Fruit fly (Drosophila melanogaster) whole organism, embryonic: ENCODE measurements around the gene CG31141.

ENCODE experiments used
- Antp ChIP-seq: fragments of 200-800 bp; sonication (Bioruptor generic); optimal IDR thresholded peaks from 3 replicates; lab custom pipeline; 2016; ENCODE audit warnings: missing biosample characterization, missing genetic modification characterization
- Asciz ChIP-seq: fragments of 200-800 bp; sonication (Bioruptor generic); optimal IDR thresholded peaks from 2 replicates; lab custom pipeline; 2017; ENCODE audit warnings: missing biosample characterization, mild to moderate bottlenecking, missing genetic modification characterization, missing genetic modification reagents
- Atf-2 ChIP-seq: fragments of 200-800 bp; sonication (Bioruptor generic); optimal IDR thresholded peaks from 2 replicates; lab custom pipeline; 2016; ENCODE audit warnings: missing biosample characterization, missing genetic modification characterization
- Blimp-1 ChIP-seq: fragments of 200-800 bp; sonication (Bioruptor generic); optimal IDR thresholded peaks from 3 replicates; lab custom pipeline; 2018; ENCODE audit warnings: missing biosample characterization, missing genetic modification characterization, mild to moderate bottlenecking, moderate library complexity, missing genetic modification reagents
- Bteb2 ChIP-seq: fragments of 200-800 bp; sonication (Bioruptor generic); optimal IDR thresholded peaks from 2 replicates; lab custom pipeline; 2016; ENCODE audit warnings: missing biosample characterization, missing genetic modification characterization
- CG10431 ChIP-seq: fragments of 200-800 bp; sonication (Bioruptor generic); optimal IDR thresholded peaks from 3 replicates; lab custom pipeline; 2018; ENCODE audit warnings: missing biosample characterization, mild to moderate bottlenecking, missing genetic modification characterization
- CG10462 ChIP-seq: fragments of 200-800 bp; sonication (Bioruptor generic); optimal IDR thresholded peaks from 2 replicates; lab custom pipeline; 2016; ENCODE audit warnings: missing biosample characterization, missing genetic modification characterization
- CG12071 ChIP-seq: fragments of 200-800 bp; sonication (Bioruptor generic); optimal IDR thresholded peaks from 3 replicates; lab custom pipeline; 2018; ENCODE audit warnings: missing biosample characterization, mild to moderate bottlenecking, missing genetic modification characterization
- CG12769 ChIP-seq: fragments of 200-800 bp; sonication (Bioruptor generic); optimal IDR thresholded peaks from 2 replicates; lab custom pipeline; 2019; ENCODE audit warnings: missing biosample characterization, mild to moderate bottlenecking, missing genetic modification characterization, moderate library complexity
- CG14050 ChIP-seq: fragments of 200-800 bp; sonication (Bioruptor generic); IDR thresholded peaks from 3 replicates; pipeline ENCODE4 v1.3.6; 2022; ENCODE audit warnings: missing biosample characterization, missing genetic modification characterization
- CG1647 ChIP-seq: fragments of 200-800 bp; sonication (Bioruptor generic); optimal IDR thresholded peaks from 3 replicates; lab custom pipeline; 2016; ENCODE audit warnings: missing biosample characterization, missing genetic modification characterization
- CG17385 ChIP-seq: fragments of 200-800 bp; sonication (Bioruptor generic); optimal IDR thresholded peaks from 3 replicates; lab custom pipeline; 2018; ENCODE audit warnings: missing biosample characterization, mild to moderate bottlenecking, missing genetic modification characterization
- CG18619 ChIP-seq: fragments of 200-800 bp; sonication (Bioruptor generic); optimal IDR thresholded peaks from 3 replicates; lab custom pipeline; 2017; ENCODE audit warnings: missing biosample characterization, mild to moderate bottlenecking, missing genetic modification characterization
- CG2129 ChIP-seq: fragments of 200-800 bp; sonication (Bioruptor generic); IDR thresholded peaks from 2 replicates; pipeline ENCODE4 v1.3.6; 2022; ENCODE audit warnings: missing biosample characterization, missing genetic modification characterization; ENCODE audit not compliant: partially characterized antibody
- CG2889 ChIP-seq: fragments of 200-800 bp; sonication (Bioruptor generic); IDR thresholded peaks from 3 replicates; pipeline ENCODE4 v1.3.6; 2022; ENCODE audit warnings: missing biosample characterization, missing genetic modification characterization
- CG6254 ChIP-seq: fragments of 200-800 bp; sonication (Bioruptor generic); optimal IDR thresholded peaks from 3 replicates; lab custom pipeline; 2017; ENCODE audit warnings: mild to moderate bottlenecking, missing biosample characterization, missing genetic modification reagents, missing genetic modification characterization
- CG6791 ChIP-seq: fragments of 200-800 bp; sonication (Bioruptor generic); IDR thresholded peaks from 3 replicates; pipeline ENCODE4 v1.3.6; 2022; ENCODE audit warnings: missing biosample characterization, missing genetic modification characterization; ENCODE audit not compliant: partially characterized antibody
- CG7987 ChIP-seq: fragments of 200-800 bp; sonication (Bioruptor generic); optimal IDR thresholded peaks from 2 replicates; lab custom pipeline; 2018; ENCODE audit warnings: missing biosample characterization, mild to moderate bottlenecking, missing genetic modification characterization, moderate library complexity
- CG8478 ChIP-seq: fragments of >200 bp; optimal IDR thresholded peaks from 2 replicates; lab custom pipeline; 2018
- CG9727 ChIP-seq: fragments of 200-800 bp; sonication (Bioruptor generic); optimal IDR thresholded peaks from 3 replicates; lab custom pipeline; 2017; ENCODE audit warnings: missing biosample characterization, mild to moderate bottlenecking, missing genetic modification characterization
- CoRest ChIP-seq: fragments of 200-800 bp; sonication (Bioruptor generic); optimal IDR thresholded peaks from 3 replicates; lab custom pipeline; 2018; ENCODE audit warnings: missing biosample characterization, mild to moderate bottlenecking, missing genetic modification characterization, moderate library complexity
- Dip3 ChIP-seq: fragments of 200-800 bp; sonication (Bioruptor generic); optimal IDR thresholded peaks from 3 replicates; lab custom pipeline; 2016; ENCODE audit warnings: missing biosample characterization, missing genetic modification characterization
- Hr78 ChIP-seq, 2 experiments: fragments of 200-800 bp in 1 of 2; fragments of >200 bp in 1 of 2; sonication (Bioruptor generic) in 1 of 2; optimal IDR thresholded peaks; 2 replicates each; lab custom pipeline; 2017 to 2019; ENCODE audit warnings: missing biosample characterization in 2 of 2, missing genetic modification characterization in 2 of 2, mild to moderate bottlenecking in 1 of 2, moderate library complexity in 1 of 2
- Lpt ChIP-seq: fragments of >200 bp; optimal IDR thresholded peaks from 2 replicates; lab custom pipeline; 2018; ENCODE audit warnings: missing biosample characterization, missing genetic modification characterization
- Med ChIP-seq: fragments of 200-800 bp; sonication (Bioruptor generic); peaks from one replicate; lab custom pipeline; 2016; ENCODE audit warnings: missing biosample characterization, missing genetic modification characterization, mild to moderate bottlenecking, inconsistent platforms, moderate library complexity
- Myb ChIP-seq: fragments of 200-800 bp; sonication (Bioruptor generic); optimal IDR thresholded peaks from 2 replicates; lab custom pipeline; 2016; ENCODE audit warnings: missing biosample characterization, missing genetic modification characterization
- Nf-YB ChIP-seq: fragments of 200-800 bp; sonication (Bioruptor generic); optimal IDR thresholded peaks from 3 replicates; lab custom pipeline; 2019; ENCODE audit warnings: missing biosample characterization, mild to moderate bottlenecking, missing genetic modification characterization, moderate library complexity
- Nf-YC ChIP-seq: fragments of 200-800 bp; optimal IDR thresholded peaks from 3 replicates; lab custom pipeline; 2019; ENCODE audit warnings: missing biosample characterization, mild to moderate bottlenecking, missing genetic modification characterization, moderate library complexity
- Oli ChIP-seq: fragments of 200-800 bp; sonication (Bioruptor generic); optimal IDR thresholded peaks from 2 replicates; lab custom pipeline; 2018; ENCODE audit warnings: missing biosample characterization, mild to moderate bottlenecking, missing genetic modification characterization, moderate library complexity
- Optix ChIP-seq: fragments of 200-800 bp; sonication (Bioruptor generic); IDR thresholded peaks from 3 replicates; pipeline ENCODE4 v1.3.6; 2022; ENCODE audit warnings: missing biosample characterization, missing genetic modification characterization
- Spps ChIP-seq: fragments of 200-800 bp; sonication (Bioruptor generic); optimal IDR thresholded peaks from 2 replicates; lab custom pipeline; 2018; ENCODE audit warnings: missing biosample characterization, mild to moderate bottlenecking, missing genetic modification characterization
- ac ChIP-seq: fragments of 200-800 bp; sonication (Bioruptor generic); optimal IDR thresholded peaks from 3 replicates; lab custom pipeline; 2017; ENCODE audit warnings: missing biosample characterization, mild to moderate bottlenecking, missing genetic modification characterization
- aop ChIP-seq: fragments of 200-800 bp; sonication (Bioruptor generic); IDR thresholded peaks from 2 replicates; pipeline ENCODE4 v1.3.6; 2022; ENCODE audit warnings: missing biosample characterization, missing genetic modification characterization
- az2 ChIP-seq: fragments of 200-800 bp; sonication (Bioruptor generic); optimal IDR thresholded peaks from 3 replicates; lab custom pipeline; 2016; ENCODE audit warnings: missing biosample characterization, missing genetic modification characterization
- cg ChIP-seq: fragments of 200-800 bp; sonication (Bioruptor generic); optimal IDR thresholded peaks from 3 replicates; lab custom pipeline; 2019; ENCODE audit warnings: missing biosample characterization, mild to moderate bottlenecking, missing genetic modification characterization, moderate library complexity
- crc ChIP-seq: fragments of 200-800 bp; sonication (Bioruptor generic); optimal IDR thresholded peaks from 2 replicates; lab custom pipeline; 2016; ENCODE audit warnings: missing biosample characterization, missing genetic modification characterization
- cwo ChIP-seq: fragments of 200-800 bp; sonication (Bioruptor generic); optimal IDR thresholded peaks from 3 replicates; lab custom pipeline; 2017; ENCODE audit warnings: missing biosample characterization, missing genetic modification characterization, mild to moderate bottlenecking, moderate library complexity, missing genetic modification reagents
- dimm ChIP-seq: fragments of 200-800 bp; sonication (Bioruptor generic); IDR thresholded peaks from 2 replicates; pipeline ENCODE4 v1.3.6; 2022; ENCODE audit warnings: missing biosample characterization, missing genetic modification characterization
- emc ChIP-seq: fragments of 200-800 bp; sonication (Bioruptor generic); optimal IDR thresholded peaks from 2 replicates; lab custom pipeline; 2016; ENCODE audit warnings: missing biosample characterization, missing genetic modification characterization
- nerfin-1 ChIP-seq: fragments of 200-800 bp; sonication (Bioruptor generic); optimal IDR thresholded peaks from 3 replicates; lab custom pipeline; 2019; ENCODE audit warnings: missing biosample characterization, mild to moderate bottlenecking, missing genetic modification characterization, moderate library complexity
- pnt ChIP-seq: fragments of 200-800 bp; sonication (Bioruptor generic); optimal IDR thresholded peaks from 3 replicates; lab custom pipeline; 2016; ENCODE audit warnings: missing biosample characterization, missing genetic modification characterization
- pros ChIP-seq: fragments of 200-800 bp; sonication (Bioruptor generic); optimal IDR thresholded peaks from 3 replicates; lab custom pipeline; 2019; ENCODE audit warnings: missing biosample characterization, mild to moderate bottlenecking, missing genetic modification characterization, moderate library complexity
- run ChIP-seq: fragments of 200-800 bp; sonication (Bioruptor generic); optimal IDR thresholded peaks from 3 replicates; lab custom pipeline; 2018; ENCODE audit warnings: missing biosample characterization, mild to moderate bottlenecking, missing genetic modification characterization
- schlank ChIP-seq: fragments of 200-800 bp; sonication (Bioruptor generic); optimal IDR thresholded peaks from 2 replicates; lab custom pipeline; 2018; ENCODE audit warnings: missing biosample characterization, mild to moderate bottlenecking, missing genetic modification characterization
- sens-2 ChIP-seq: fragments of 200-800 bp; sonication (Bioruptor generic); IDR thresholded peaks from 2 replicates; pipeline ENCODE4 v1.3.6; 2022; ENCODE audit warnings: missing biosample characterization, missing genetic modification characterization
- sr ChIP-seq: fragments of 200-800 bp; sonication (Bioruptor generic); IDR thresholded peaks from 3 replicates; pipeline ENCODE4 v1.3.6; 2022; ENCODE audit warnings: missing biosample characterization, missing genetic modification characterization
- stwl ChIP-seq: fragments of 200-800 bp; sonication (Bioruptor generic); optimal IDR thresholded peaks from 3 replicates; lab custom pipeline; 2018; ENCODE audit warnings: missing biosample characterization, mild to moderate bottlenecking, missing genetic modification characterization, moderate library complexity
- tll ChIP-seq, 2 experiments: fragments of 200-800 bp in 1 of 2; fragments of >200 bp in 1 of 2; sonication (Bioruptor generic) in 1 of 2; optimal IDR thresholded peaks; 2 replicates each; lab custom pipeline; 2017 to 2019; ENCODE audit warnings: missing biosample characterization in 2 of 2, missing genetic modification characterization in 2 of 2, mild to moderate bottlenecking in 1 of 2, moderate library complexity in 1 of 2
- toy ChIP-seq: fragments of 200-800 bp; sonication (Bioruptor generic); IDR thresholded peaks from 2 replicates; pipeline ENCODE4 v1.3.6; 2022; ENCODE audit warnings: missing biosample characterization, missing genetic modification characterization
- zfh1 ChIP-seq: fragments of 200-800 bp; sonication (Bioruptor generic); IDR thresholded peaks from 3 replicates; pipeline ENCODE4 v1.3.6; 2022; ENCODE audit warnings: missing biosample characterization, missing genetic modification characterization

The CG31141 gene

DNA sequence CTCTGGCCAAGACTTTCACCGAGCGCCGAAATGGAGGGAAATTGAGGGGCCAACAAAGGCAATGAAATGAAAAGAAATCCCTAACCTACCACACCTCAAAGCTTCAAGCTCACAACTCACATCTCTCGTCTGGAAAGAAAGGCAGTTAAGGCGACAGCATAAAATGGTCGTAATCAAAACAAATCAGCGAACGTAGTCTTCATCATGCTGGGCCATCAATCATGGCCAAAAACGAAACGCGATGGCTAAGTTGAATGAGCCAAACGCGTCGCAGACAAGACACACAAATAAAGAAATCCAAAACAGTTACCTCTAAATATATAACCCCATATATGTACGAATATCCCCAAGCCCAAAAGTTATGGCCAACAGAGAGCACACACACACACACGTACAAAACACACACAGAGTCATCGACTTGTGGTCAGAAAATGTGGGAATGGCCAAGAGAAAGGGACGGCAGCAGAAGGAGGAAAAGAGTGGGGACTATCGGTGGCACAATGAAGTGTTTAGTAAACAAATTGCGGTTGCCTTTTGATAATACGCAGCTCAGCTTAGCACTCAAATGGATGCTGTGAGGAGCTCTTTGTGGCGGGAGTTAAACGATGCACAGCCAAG is 11.9 kb upstream of the CG31141 start:
- no peak for TF ChIP-seq az2 (GFP tag; lab: Kevin White, UChicago)
- no peak for TF ChIP-seq dimm (GFP tag; lab: Robert Waterston, UW)
- TF ChIP-seq Nf-YB (GFP tag; lab: Kevin White, UChicago), result no peak
- no peak for TF ChIP-seq Med
- no peak for TF ChIP-seq CG17385
- TF ChIP-seq CG6791 (GFP tag; lab: Robert Waterston, UW), result no peak
- TF ChIP-seq aop (GFP tag; lab: Robert Waterston, UW), result no peak
- TF ChIP-seq Blimp-1, result peak; percentile 58
- TF ChIP-seq Asciz (GFP tag; lab: Kevin White, UChicago), result no peak
- no peak for TF ChIP-seq Bteb2 (GFP tag; lab: Kevin White, UChicago)
- TF ChIP-seq Dip3 (GFP tag; lab: Kevin White, UChicago), result no peak
- no peak for TF ChIP-seq Atf-2 (GFP tag; lab: Kevin White, UChicago)
- TF ChIP-seq sens-2 (GFP tag; lab: Robert Waterston, UW), result no peak
- no peak for TF ChIP-seq ac (GFP tag; lab: Kevin White, UChicago)
- no peak for TF ChIP-seq toy (GFP tag; lab: Robert Waterston, UW)
- 0 out of 3 replicates have a peak, but pooled peaks have one; percentile 10 for TF ChIP-seq sr (GFP tag; lab: Robert Waterston, UW)
- peak; percentile 78 for TF ChIP-seq run (tag; lab: Kevin White, UChicago)
- peak; percentile 63 for TF ChIP-seq pros (GFP tag; lab: Kevin White, UChicago)
- no peak for TF ChIP-seq cwo
- no peak for TF ChIP-seq pnt (GFP tag; lab: Kevin White, UChicago)
- no peak for TF ChIP-seq crc (GFP tag; lab: Kevin White, UChicago)
- no peak for TF ChIP-seq Oli (tag; lab: Kevin White, UChicago)
- TF ChIP-seq Nf-YC (tag; lab: Kevin White, UChicago), result no peak
- no peak for TF ChIP-seq CG7987
- no peak for TF ChIP-seq schlank
- TF ChIP-seq Lpt (GFP tag; lab: Kevin White, UChicago), result no peak
- TF ChIP-seq Antp (GFP tag; lab: Kevin White, UChicago), result no peak
- no peak for TF ChIP-seq Myb (GFP tag; lab: Kevin White, UChicago)
- TF ChIP-seq CG1647, result no peak
- TF ChIP-seq CG10462 (GFP tag; lab: Kevin White, UChicago), result no peak
- no peak for TF ChIP-seq zfh1 (GFP tag; lab: Robert Waterston, UW)
- TF ChIP-seq CG2889 (GFP tag; lab: Robert Waterston, UW), result no peak
- no peak for TF ChIP-seq CG18619
- TF ChIP-seq CG12071 (GFP tag; lab: Kevin White, UChicago), result no peak
- TF ChIP-seq emc (GFP tag; lab: Kevin White, UChicago), result no peak
- no peak for TF ChIP-seq CG6254 (GFP tag; lab: Kevin White, UChicago)
- TF ChIP-seq CG10431, result no peak
- TF ChIP-seq CG2129 (GFP tag; lab: Robert Waterston, UW), result no peak
- TF ChIP-seq tll (GFP tag; optimal IDR thresholded peaks at IDR 0.05; lab: Kevin White, UChicago), result no peak
- no peak for TF ChIP-seq CoRest (tag; lab: Kevin White, UChicago)
- no peak for TF ChIP-seq CG8478
- no peak for TF ChIP-seq Optix (GFP tag; lab: Robert Waterston, UW)
- TF ChIP-seq CG9727 (GFP tag; lab: Kevin White, UChicago), result no peak
- peak; percentile 66 for TF ChIP-seq CG12769 (tag; lab: Kevin White, UChicago)
- TF ChIP-seq cg, result peak; percentile 52
- no peak for TF ChIP-seq CG14050
- peak in 1 of 2 experiments; percentile 29 for TF ChIP-seq Hr78 (GFP tag; optimal IDR thresholded peaks at IDR 0.05; lab: Kevin White, UChicago)
- no peak for TF ChIP-seq stwl
- no peak for TF ChIP-seq Spps (tag; lab: Kevin White, UChicago)
- TF ChIP-seq nerfin-1, result no peak
